Fruit fly (Drosophila melanogaster): ENCODE data around the gene Cp7Fb.

The Cp7Fb gene

dm6 chrX:8444883-8445572, 28.6 kb upstream of the Cp7Fb start (continued):
- TF ChIP-seq ase (GFP tag; IDR thresholded peaks at IDR 0.05) (peak; percentile 5; the same call in 1 of the 3 replicates), Ets65A (GFP tag) (no peak), CG8924 (tag; optimal IDR thresholded peaks at IDR 0.05) (peak; percentile 89), E2f2 (GFP tag; IDR thresholded peaks at IDR 0.05) (peak; percentile 17; the same call in 1 of the 2 replicates), sqz (GFP tag; optimal IDR thresholded peaks at IDR 0.05) (peak; percentile 37), Meics (GFP tag; optimal IDR thresholded peaks at IDR 0.05) (peak; percentile 22), CG3847 (GFP tag; IDR thresholded peaks at IDR 0.05) (0 out of 2 replicates have a peak, but pooled peaks have one; percentile 17), Oaz (GFP tag; IDR thresholded peaks at IDR 0.05) (peak; percentile 29; the same call in 1 of the 2 replicates), CG17802 (tag; optimal IDR thresholded peaks at IDR 0.05) (no peak), CG11560 (tag; IDR thresholded peaks at IDR 0.05) (no peak), CG13775 (GFP tag; optimal IDR thresholded peaks at IDR 0.05) (peak; percentile 45), CG8388 (GFP tag; optimal IDR thresholded peaks at IDR 0.05) (peak; percentile 72), dati (GFP tag; IDR thresholded peaks at IDR 0.05) (no peak), ac (GFP tag; optimal IDR thresholded peaks at IDR 0.05) (no peak), CG8089 (GFP tag; optimal IDR thresholded peaks at IDR 0.05) (no peak), ro (GFP tag; IDR thresholded peaks at IDR 0.05) (peak; percentile 14; the same call in 1 of the 2 replicates), CG4404 (GFP tag; IDR thresholded peaks at IDR 0.05) (peak; percentile 62), Atf-2 (GFP tag; optimal IDR thresholded peaks at IDR 0.05) (no peak), ham (GFP tag; IDR thresholded peaks at IDR 0.05) (no peak), CoRest (tag; optimal IDR thresholded peaks at IDR 0.05) (peak; percentile 77), CG4854 (GFP tag; optimal IDR thresholded peaks at IDR 0.05) (no peak), kni (GFP tag; optimal IDR thresholded peaks at IDR 0.05) (no peak), eve (GFP tag; optimal IDR thresholded peaks at IDR 0.05) (no peak), HHEX (GFP tag; optimal IDR thresholded peaks at IDR 0.05) (peak; percentile 27), CG6765 (GFP tag; optimal IDR thresholded peaks at IDR 0.05) (no peak), ash1 (GFP tag; optimal IDR thresholded peaks at IDR 0.05) (no peak), peb (GFP tag; IDR thresholded peaks at IDR 0.05) (no peak), CG15269 (tag; optimal IDR thresholded peaks at IDR 0.05) (peak; percentile 57), hb (GFP tag; IDR thresholded peaks at IDR 0.05; ENCODE audit: partially characterized antibody) (no peak), slbo (GFP tag; IDR thresholded peaks at IDR 0.05) (peak; percentile 12; the same call in 1 of the 2 replicates), dm (GFP tag; optimal IDR thresholded peaks at IDR 0.05) (no peak), tx (GFP tag; optimal IDR thresholded peaks at IDR 0.05) (no peak), CG1233 (GFP tag; optimal IDR thresholded peaks at IDR 0.05) (peak; percentile 32), ERR (GFP tag; optimal IDR thresholded peaks at IDR 0.05) (no peak), HLHmδ (GFP tag; optimal IDR thresholded peaks at IDR 0.05) (no peak), Hsf (GFP tag; optimal IDR thresholded peaks at IDR 0.05) (no peak), Hmr (GFP tag; optimal IDR thresholded peaks at IDR 0.05) (peak; percentile 46), bowl (GFP tag; IDR thresholded peaks at IDR 0.05) (no peak), prd (optimal IDR thresholded peaks at IDR 0.05) (no peak), prd (GFP tag; IDR thresholded peaks at IDR 0.05) (peak; percentile 66), CG4730 (GFP tag; IDR thresholded peaks at IDR 0.05) (0 out of 2 replicates have a peak, but pooled peaks have one; percentile 12), al (GFP tag; IDR thresholded peaks at IDR 0.05) (no peak), CG4328 (GFP tag; optimal IDR thresholded peaks at IDR 0.05) (no peak), CG34376 (GFP tag; optimal IDR thresholded peaks at IDR 0.05) (peak; percentile 24), Gug (GFP tag; IDR thresholded peaks at IDR 0.05) (no peak), CG3281 (GFP tag; optimal IDR thresholded peaks at IDR 0.05) (peak; percentile 24), zfh2 (GFP tag; optimal IDR thresholded peaks at IDR 0.05) (no peak), CG15514 (GFP tag; optimal IDR thresholded peaks at IDR 0.05) (peak; percentile 28), MESR4 (GFP tag; optimal IDR thresholded peaks at IDR 0.05) (no peak), toy (GFP tag; IDR thresholded peaks at IDR 0.05) (no peak), nau (GFP tag; optimal IDR thresholded peaks at IDR 0.05) (no peak)

All from whole organism, embryonic.